Worm (Caenorhabditis elegans) whole organism, L4 larva: Measurements from ENCODE around the gene clec-234.

Experiments
- ama-1 ChIP-seq: fragments of 150-350 bp; optimal IDR thresholded peaks from 2 replicates; lab custom pipeline; 2014; ENCODE audit warnings: inconsistent platforms, mixed read lengths
- arid-1 ChIP-seq: fragments of 200-800 bp; sonication (Bioruptor generic); conservative IDR thresholded peaks from 2 replicates; pipeline ENCODE4 v1.3.6; 2022; ENCODE audit warnings: missing genetic modification reagents, missing genetic modification characterization, missing compliant biosample characterization
- dmd-8 ChIP-seq: fragments of 200-800 bp; sonication (Bioruptor generic); IDR thresholded peaks from 2 replicates; pipeline ENCODE4 v1.3.6; 2022; ENCODE audit warnings: missing genetic modification characterization, missing compliant biosample characterization
- fos-1 ChIP-seq: fragments of 150-350 bp; optimal IDR thresholded peaks from 2 replicates; lab custom pipeline; 2014; ENCODE audit warnings: missing biosample characterization, missing genetic modification characterization
- gei-8 ChIP-seq: fragments of 200-800 bp; sonication (Bioruptor generic); optimal IDR thresholded peaks from 2 replicates; lab custom pipeline; 2018; ENCODE audit warnings: mild to moderate bottlenecking, missing genetic modification characterization, missing compliant biosample characterization
- lin-15B ChIP-seq: fragments of 150-350 bp; sonication (generic microtip); optimal IDR thresholded peaks from 3 replicates; lab custom pipeline; 2014; ENCODE audit warnings: missing biosample characterization, missing genetic modification characterization
- madf-5 ChIP-seq, 2 experiments: fragments of 200-800 bp; sonication (Bioruptor generic); IDR thresholded peaks; 2 replicates each; pipeline ENCODE4 v1.3.6; 2022; ENCODE audit warnings: missing compliant biosample characterization in 2 of 2, missing genetic modification characterization in 2 of 2
- nhr-76 ChIP-seq: fragments of 150-350 bp; optimal IDR thresholded peaks from 2 replicates; lab custom pipeline; 2014; ENCODE audit warnings: missing biosample characterization, missing genetic modification characterization
- nhr-77 ChIP-seq: fragments of 150-350 bp; optimal IDR thresholded peaks from 2 replicates; lab custom pipeline; 2014; ENCODE audit warnings: missing biosample characterization, missing genetic modification characterization
- saeg-2 ChIP-seq: fragments of 200-800 bp; sonication (Bioruptor generic); IDR thresholded peaks from 2 replicates; pipeline ENCODE4 v1.3.6; 2022; ENCODE audit warnings: missing genetic modification reagents, missing genetic modification characterization, missing compliant biosample characterization
- skn-1 ChIP-seq: fragments of 150-350 bp; optimal IDR thresholded peaks from 2 replicates; lab custom pipeline; 2014; ENCODE audit warnings: missing biosample characterization, missing genetic modification characterization
- snpc-4 ChIP-seq: fragments of 150-350 bp; optimal IDR thresholded peaks from 2 replicates; lab custom pipeline; 2014; ENCODE audit warnings: missing biosample characterization, missing genetic modification characterization
- unc-62 ChIP-seq, 3 experiments: fragments of 150-350 bp in 1 of 3; sonication (generic microtip); optimal IDR thresholded peaks in 2 of 3; peaks in 1 of 3; 1 replicate in 1 of 3; 2 replicates in 2 of 3; lab custom pipeline; 2014 to 2017; ENCODE audit warnings: missing biosample characterization in 3 of 3, missing genetic modification characterization in 3 of 3, missing genetic modification reagents in 3 of 3, missing genotype in 1 of 3
- zag-1 ChIP-seq: fragments of 150-350 bp; optimal IDR thresholded peaks from 2 replicates; lab custom pipeline; 2014; ENCODE audit warnings: missing biosample characterization, missing genetic modification characterization

DNA sequence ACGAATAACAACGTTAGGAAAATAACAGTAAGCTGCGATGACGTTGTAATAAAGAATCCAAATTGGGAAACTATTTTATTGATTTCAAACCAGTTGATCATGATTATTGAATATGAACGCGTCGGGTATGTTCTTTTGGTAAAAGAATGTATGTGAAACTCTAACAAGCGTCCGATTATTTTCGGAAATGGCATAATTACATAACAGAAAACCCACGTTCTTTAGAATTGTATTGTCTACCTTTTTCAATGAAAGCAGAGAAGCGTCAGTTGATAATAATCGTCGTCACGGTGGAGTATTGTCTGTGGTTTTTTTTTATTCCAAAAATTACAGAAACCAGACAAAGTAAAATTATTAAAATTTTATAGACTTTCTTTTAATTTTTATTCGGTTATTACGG lies 21.7 kb upstream of the clec-234 start, which contains the start of gene str-14:
- no peak for TF ChIP-seq gei-8 (GFP tag; lab: Kevin White, UChicago)
- no peak for TF ChIP-seq nhr-76
- no peak for TF ChIP-seq arid-1 (GFP tag; lab: Robert Waterston, UW)
- no peak for TF ChIP-seq ama-1
- TF ChIP-seq nhr-77 (tag; lab: Kevin White, UChicago): no peak
- TF ChIP-seq snpc-4 (tag; lab: Kevin White, UChicago): no peak
- TF ChIP-seq skn-1: no peak
- TF ChIP-seq unc-62 (GFP tag; optimal IDR thresholded peaks at IDR 0.05 in 1 of 2; lab: Kevin White, UChicago): no peak
- no peak for TF ChIP-seq unc-62 (tag; optimal IDR thresholded peaks at IDR 0.05; lab: Kevin White, UChicago)
- no peak for TF ChIP-seq zag-1
- TF ChIP-seq dmd-8 (GFP tag; lab: Robert Waterston, UW): no peak
- TF ChIP-seq lin-15B (tag; lab: Kevin White, UChicago): no peak
- no peak for TF ChIP-seq saeg-2 (GFP tag; lab: Robert Waterston, UW)
- TF ChIP-seq madf-5 (GFP tag; IDR thresholded peaks at IDR 0.05; lab: Robert Waterston, UW): no peak
- TF ChIP-seq fos-1 (tag; lab: Kevin White, UChicago): no peak
